Fruit fly (Drosophila melanogaster) whole organism, embryonic: ENCODE data around the gene simj.

Experiments
- CG10366 ChIP-seq: fragments of 200-800 bp; sonication (Bioruptor generic); IDR thresholded peaks from 2 replicates; pipeline ENCODE4 v1.3.6; 2022; ENCODE audit warnings: missing biosample characterization, missing genetic modification characterization
- CG11247 ChIP-seq: fragments of 200-800 bp; sonication (Bioruptor generic); IDR thresholded peaks from 2 replicates; pipeline ENCODE4 v1.3.6; 2022; ENCODE audit warnings: missing biosample characterization, missing genetic modification characterization
- CG11398 ChIP-seq: fragments of 200-800 bp; sonication (Bioruptor generic); optimal IDR thresholded peaks from 2 replicates; lab custom pipeline; 2016; ENCODE audit warnings: missing biosample characterization, missing genetic modification characterization
- CG11695 ChIP-seq: fragments of 200-800 bp; sonication (Bioruptor generic); IDR thresholded peaks from 3 replicates; pipeline ENCODE4 v1.3.6; 2022; ENCODE audit warnings: missing biosample characterization, missing genetic modification characterization
- CG12236 ChIP-seq: fragments of 200-800 bp; sonication (Bioruptor generic); optimal IDR thresholded peaks from 2 replicates; lab custom pipeline; 2016; ENCODE audit warnings: missing biosample characterization, missing genetic modification characterization
- CG17385 ChIP-seq: fragments of 200-800 bp; sonication (Bioruptor generic); optimal IDR thresholded peaks from 3 replicates; lab custom pipeline; 2018; ENCODE audit warnings: missing biosample characterization, mild to moderate bottlenecking, missing genetic modification characterization
- CG1832 ChIP-seq: fragments of 200-800 bp; sonication (Bioruptor generic); optimal IDR thresholded peaks from 2 replicates; lab custom pipeline; 2017; ENCODE audit warnings: missing biosample characterization, mild to moderate bottlenecking, missing genetic modification characterization, inconsistent platforms
- CG32767 ChIP-seq: fragments of 200-800 bp; sonication (Bioruptor generic); IDR thresholded peaks from 2 replicates; pipeline ENCODE4 v1.3.6; 2022; ENCODE audit warnings: missing biosample characterization, missing genetic modification characterization
- CG42726 ChIP-seq: fragments of 200-800 bp; sonication (Bioruptor generic); IDR thresholded peaks from 2 replicates; pipeline ENCODE4 v1.3.6; 2022; ENCODE audit warnings: missing biosample characterization, missing genetic modification characterization; ENCODE audit not compliant: partially characterized antibody
- CG4360 ChIP-seq: fragments of 200-800 bp; sonication (Bioruptor generic); IDR thresholded peaks from 2 replicates; pipeline ENCODE4 v1.3.6; 2022; ENCODE audit warnings: missing biosample characterization, missing genetic modification characterization
- Dbx ChIP-seq: fragments of 200-800 bp; sonication (Bioruptor generic); IDR thresholded peaks from 3 replicates; pipeline ENCODE4 v1.3.6; 2022; ENCODE audit warnings: missing biosample characterization, missing genetic modification characterization
- Dfd ChIP-seq, 2 experiments: fragments of >200 bp; optimal IDR thresholded peaks; 2 replicates each; lab custom pipeline; 2017; ENCODE audit warnings: missing biosample characterization in 2 of 2, missing genetic modification characterization in 2 of 2
- E2f2 ChIP-seq: fragments of 200-800 bp; sonication (Bioruptor generic); IDR thresholded peaks from 2 replicates; pipeline ENCODE4 v1.3.6; 2022; ENCODE audit warnings: missing biosample characterization, missing genetic modification characterization
- Gug ChIP-seq: fragments of 200-800 bp; sonication (Bioruptor generic); IDR thresholded peaks from 4 replicates; pipeline ENCODE4 v1.3.6; 2022; ENCODE audit warnings: missing biosample characterization, missing genetic modification characterization
- Med ChIP-seq: fragments of 200-800 bp; sonication (Bioruptor generic); peaks from one replicate; lab custom pipeline; 2016; ENCODE audit warnings: missing biosample characterization, missing genetic modification characterization, mild to moderate bottlenecking, inconsistent platforms, moderate library complexity
- Nf-YC ChIP-seq: fragments of 200-800 bp; optimal IDR thresholded peaks from 3 replicates; lab custom pipeline; 2019; ENCODE audit warnings: missing biosample characterization, mild to moderate bottlenecking, missing genetic modification characterization, moderate library complexity
- Sry-β ChIP-seq: fragments of 200-800 bp; sonication (Bioruptor generic); optimal IDR thresholded peaks from 2 replicates; lab custom pipeline; 2018; ENCODE audit warnings: missing biosample characterization, mild to moderate bottlenecking, missing genetic modification characterization, moderate library complexity
- abd-A ChIP-seq: fragments of 200-800 bp; sonication (Bioruptor generic); optimal IDR thresholded peaks from 3 replicates; lab custom pipeline; 2019; ENCODE audit warnings: missing biosample characterization, mild to moderate bottlenecking, missing genetic modification characterization, moderate library complexity
- ato ChIP-seq: fragments of 200-800 bp; sonication (Bioruptor generic); IDR thresholded peaks from 2 replicates; pipeline ENCODE4 v1.3.6; 2022; ENCODE audit warnings: missing biosample characterization, missing genetic modification characterization; ENCODE audit not compliant: partially characterized antibody
- bbx ChIP-seq: fragments of 200-800 bp; sonication (Bioruptor generic); IDR thresholded peaks from 2 replicates; pipeline ENCODE4 v1.3.6; 2022; ENCODE audit warnings: missing biosample characterization, missing genetic modification characterization; ENCODE audit not compliant: partially characterized antibody
- bigmax ChIP-seq: fragments of 200-800 bp; sonication (Bioruptor generic); optimal IDR thresholded peaks from 2 replicates; lab custom pipeline; 2018; ENCODE audit warnings: missing biosample characterization, mild to moderate bottlenecking, missing genetic modification characterization
- bowl ChIP-seq: fragments of 200-800 bp; sonication (Bioruptor generic); IDR thresholded peaks from 2 replicates; pipeline ENCODE4 v1.3.6; 2022; ENCODE audit warnings: missing biosample characterization, missing genetic modification characterization
- cato ChIP-seq: fragments of 200-800 bp; sonication (Bioruptor generic); optimal IDR thresholded peaks from 2 replicates; lab custom pipeline; 2016; ENCODE audit warnings: missing biosample characterization, missing genetic modification characterization, borderline replicate concordance
- cg ChIP-seq: fragments of 200-800 bp; sonication (Bioruptor generic); optimal IDR thresholded peaks from 3 replicates; lab custom pipeline; 2019; ENCODE audit warnings: missing biosample characterization, mild to moderate bottlenecking, missing genetic modification characterization, moderate library complexity
- chinmo ChIP-seq: fragments of 200-800 bp; sonication (Bioruptor generic); IDR thresholded peaks from 4 replicates; pipeline ENCODE4 v1.3.6; 2022; ENCODE audit warnings: missing biosample characterization, missing genetic modification characterization; ENCODE audit not compliant: partially characterized antibody
- chm ChIP-seq: fragments of 200-800 bp; sonication (Bioruptor generic); IDR thresholded peaks from 2 replicates; pipeline ENCODE4 v1.3.6; 2022; ENCODE audit warnings: missing biosample characterization, missing genetic modification characterization
- ci ChIP-seq: fragments of 200-800 bp; sonication (Bioruptor generic); IDR thresholded peaks from 3 replicates; pipeline ENCODE4 v1.3.6; 2022; ENCODE audit warnings: missing biosample characterization, missing genetic modification characterization
- crol ChIP-seq: fragments of 200-800 bp; sonication (Bioruptor generic); IDR thresholded peaks from 2 replicates; pipeline ENCODE4 v1.3.6; 2022; ENCODE audit warnings: missing biosample characterization, missing genetic modification characterization
- fu2 ChIP-seq: fragments of 200-800 bp; sonication (Bioruptor generic); optimal IDR thresholded peaks from 2 replicates; lab custom pipeline; 2016; ENCODE audit warnings: missing biosample characterization, missing genetic modification characterization
- gce ChIP-seq: fragments of 200-800 bp; sonication (Bioruptor generic); IDR thresholded peaks from 3 replicates; pipeline ENCODE4 v1.3.6; 2022; ENCODE audit warnings: missing biosample characterization, missing genetic modification characterization
- h ChIP-seq: fragments of >200 bp; optimal IDR thresholded peaks from 2 replicates; lab custom pipeline; 2017
- nerfin-2 ChIP-seq: fragments of 200-800 bp; sonication (Bioruptor generic); IDR thresholded peaks from 2 replicates; pipeline ENCODE4 v1.3.6; 2022; ENCODE audit warnings: missing biosample characterization, missing genetic modification characterization; ENCODE audit not compliant: partially characterized antibody
- schlank ChIP-seq: fragments of 200-800 bp; sonication (Bioruptor generic); optimal IDR thresholded peaks from 2 replicates; lab custom pipeline; 2018; ENCODE audit warnings: missing biosample characterization, mild to moderate bottlenecking, missing genetic modification characterization
- sens ChIP-seq: fragments of 200-800 bp; sonication (Bioruptor generic); peaks from one replicate; lab custom pipeline; 2016; ENCODE audit warnings: missing biosample characterization, missing genetic modification characterization
- sqz ChIP-seq: fragments of 200-800 bp; sonication (Bioruptor generic); optimal IDR thresholded peaks from 3 replicates; lab custom pipeline; 2018; ENCODE audit warnings: missing biosample characterization, mild to moderate bottlenecking, missing genetic modification characterization
- ssp ChIP-seq: fragments of 200-800 bp; sonication (Bioruptor generic); IDR thresholded peaks from 2 replicates; pipeline ENCODE4 v1.3.6; 2022; ENCODE audit warnings: missing biosample characterization, missing genetic modification characterization

Gene simj

dm6 chr3L:10666511-10667003 is 2.0 kb downstream of the simj start (continued):
- TF ChIP-seq Nf-YC (tag; lab: Kevin White, UChicago) (no peak), E2f2 (no peak)

dm6 chr3L:10667341-10667740 is 2.8 kb downstream of the simj start:
- no peak for TF ChIP-seq Sry-β (GFP tag; lab: Kevin White, UChicago)
- TF ChIP-seq crol, result peak; percentile 67; the same call in 1 of the 2 replicates
- no peak for TF ChIP-seq ato (GFP tag; lab: Robert Waterston, UW)
- TF ChIP-seq cg (GFP tag; lab: Kevin White, UChicago), result peak; percentile 77
- TF ChIP-seq cato, result no peak
- TF ChIP-seq CG11695 (GFP tag; lab: Robert Waterston, UW), result no peak
- TF ChIP-seq CG17385 (GFP tag; lab: Kevin White, UChicago), result peak; percentile 45
- TF ChIP-seq CG42726 (GFP tag; lab: Robert Waterston, UW), result 0 out of 2 replicates have a peak, but pooled peaks have one; percentile 12
- peak; percentile 35; the same call in 1 of the 2 replicates for TF ChIP-seq CG4360 (GFP tag; lab: Robert Waterston, UW)
- TF ChIP-seq gce, result no peak
- peak; percentile 86; the same call in 3 of the 4 replicates for TF ChIP-seq chinmo (GFP tag; lab: Robert Waterston, UW)
- TF ChIP-seq bbx, result peak; percentile 31; the same call in 1 of the 2 replicates
- TF ChIP-seq chm (GFP tag; lab: Robert Waterston, UW), result peak; percentile 39; the same call in 1 of the 2 replicates
- no peak for TF ChIP-seq CG11247

dm6 chr3L:10669592-10670400 is 5.3 kb downstream of the simj start:
- TF ChIP-seq h (lab: Kevin White, UChicago) (no peak), ssp (no peak), schlank (tag; lab: Kevin White, UChicago) (no peak), nerfin-2 (GFP tag; lab: Robert Waterston, UW) (0 out of 2 replicates have a peak, but pooled peaks have one; percentile 10), CG12236 (GFP tag; lab: Kevin White, UChicago) (no peak), CG17385 (GFP tag; lab: Kevin White, UChicago) (peak; percentile 42), CG10366 (GFP tag; lab: Robert Waterston, UW) (no peak), CG1832 (GFP tag; lab: Kevin White, UChicago) (no peak), cg (GFP tag; lab: Kevin White, UChicago) (peak; percentile 18), Dbx (GFP tag; lab: Robert Waterston, UW) (0 out of 3 replicates have a peak, but pooled peaks have one; percentile 21), Dfd (GFP tag; optimal IDR thresholded peaks at IDR 0.05; lab: Kevin White, UChicago) (peak in 1 of 2 experiments; percentile 25), CG4360 (GFP tag; lab: Robert Waterston, UW) (peak; percentile 74), sens (GFP tag; lab: Kevin White, UChicago) (peak; percentile 44), ci (GFP tag; lab: Robert Waterston, UW) (peak; percentile 48; the same call in 1 of the 3 replicates), CG11398 (GFP tag; lab: Kevin White, UChicago) (no peak), CG32767 (GFP tag; lab: Robert Waterston, UW) (no peak), sqz (GFP tag; lab: Kevin White, UChicago) (peak; percentile 6), bowl (GFP tag; lab: Robert Waterston, UW) (0 out of 2 replicates have a peak, but pooled peaks have one; percentile 13), bigmax (GFP tag; lab: Kevin White, UChicago) (no peak), crol (peak; percentile 92), fu2 (GFP tag; lab: Kevin White, UChicago) (no peak), Med (GFP tag; lab: Kevin White, UChicago) (peak; percentile 69), Gug (GFP tag; lab: Robert Waterston, UW) (no peak), abd-A (tag; lab: Kevin White, UChicago) (peak; percentile 2)
- TF ChIP-seq, all 482 proteins: peak for 13
